Worm (Caenorhabditis elegans) whole organism, L1 larva: Measurements from ENCODE around the gene C55A6.3.
A peak's percentile ranks its signal among the peaks of the same experiment; 100 is the strongest.

ENCODE experiments used
- mdl-1 ChIP-seq, 2 experiments: fragments of 150-350 bp; optimal IDR thresholded peaks; 2 replicates each; lab custom pipeline; 2014 to 2017; ENCODE audit warnings: missing biosample characterization in 2 of 2, missing genetic modification characterization in 2 of 2, inconsistent platforms in 1 of 2
- nhr-11 ChIP-seq: fragments of 150-350 bp; optimal IDR thresholded peaks from 2 replicates; lab custom pipeline; 2014; ENCODE audit warnings: missing biosample characterization, missing genetic modification characterization
- skn-1 ChIP-seq: fragments of 150-350 bp; optimal IDR thresholded peaks from 2 replicates; lab custom pipeline; 2014; ENCODE audit warnings: missing biosample characterization, missing genetic modification characterization

DNA sequence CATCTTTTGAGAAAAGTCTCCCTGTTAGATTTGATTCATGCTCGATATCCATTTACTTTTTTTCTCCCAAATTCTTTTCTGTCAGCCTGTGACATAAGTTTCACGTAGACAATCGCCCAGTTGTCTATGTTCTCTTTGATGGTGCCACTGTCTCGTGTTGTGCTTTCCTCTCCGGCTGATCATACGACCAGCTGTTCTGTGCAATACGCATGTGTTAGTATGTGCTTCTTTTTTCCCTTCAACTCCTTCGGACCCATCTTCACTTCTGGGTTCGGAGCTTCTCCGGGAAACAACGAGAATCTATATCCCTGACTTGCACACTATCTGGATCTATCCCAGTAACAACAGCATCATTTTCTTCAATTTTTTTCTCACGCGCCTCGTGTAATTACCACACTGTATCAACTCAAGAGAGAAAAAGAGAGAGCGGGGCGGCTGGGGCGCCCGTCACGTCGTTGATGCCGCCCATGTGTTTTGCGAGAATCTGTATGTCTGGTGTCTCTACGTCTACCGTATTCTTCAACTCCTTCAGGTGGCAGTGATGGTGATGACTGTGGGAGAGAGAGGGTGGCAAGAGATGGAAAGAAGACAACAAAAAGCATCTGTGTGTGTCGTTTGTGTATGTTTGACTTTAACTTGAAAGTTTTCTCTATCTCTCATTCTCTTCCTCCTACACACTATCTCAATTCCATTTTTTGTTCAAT, 18.7 kb upstream of the C55A6.3 start:
- TF ChIP-seq mdl-1 (tag; optimal IDR thresholded peaks at IDR 0.05; lab: Kevin White, UChicago) (peak; percentile 53 to 96), nhr-11 (tag; lab: Kevin White, UChicago) (peak; percentile 30), skn-1 (tag; lab: Kevin White, UChicago) (peak; percentile 62)
